Fruit fly (Drosophila melanogaster): ENCODE results near the gene Whamy.
A peak's percentile ranks its signal among the peaks of the same experiment; 100 is the strongest.

The Whamy gene

dm6 chr3R:9777941-9778360 lies 3.7 kb upstream of the Whamy start, which contains the start of gene RpS29 (continued):
- peak; percentile 99 for TF ChIP-seq Med (GFP tag)
- peak; percentile 99 for TF ChIP-seq Dp (GFP tag; optimal IDR thresholded peaks at IDR 0.05)
- peak; percentile 73 for TF ChIP-seq stwl (tag; optimal IDR thresholded peaks at IDR 0.05)
- TF ChIP-seq CG8281 (tag; optimal IDR thresholded peaks at IDR 0.05): peak; percentile 8
- no peak for TF ChIP-seq CG43689 (GFP tag; IDR thresholded peaks at IDR 0.05)
- 0 out of 2 replicates have a peak, but pooled peaks have one; percentile 50 for TF ChIP-seq Taf1 (GFP tag; IDR thresholded peaks at IDR 0.05)
- TF ChIP-seq Pdp1 (GFP tag; optimal IDR thresholded peaks at IDR 0.05): peak; percentile 82 to 89
- TF ChIP-seq CG11093 (GFP tag; IDR thresholded peaks at IDR 0.05): no peak
- TF ChIP-seq CG15073 (GFP tag; optimal IDR thresholded peaks at IDR 0.05): no peak
- TF ChIP-seq rib (GFP tag; IDR thresholded peaks at IDR 0.05): peak; percentile 52; the same call in 1 of the 2 replicates
- no peak for TF ChIP-seq abd-A (tag; optimal IDR thresholded peaks at IDR 0.05)
- TF ChIP-seq NFAT (GFP tag; IDR thresholded peaks at IDR 0.05): peak; percentile 94
- peak; percentile 95 for TF ChIP-seq CG11456 (GFP tag; IDR thresholded peaks at IDR 0.05)
- TF ChIP-seq CG9215 (GFP tag; IDR thresholded peaks at IDR 0.05): peak; percentile 58; the same call in 1 of the 2 replicates
- TF ChIP-seq pho (GFP tag; optimal IDR thresholded peaks at IDR 0.05): peak; percentile 89
- TF ChIP-seq ro (GFP tag; IDR thresholded peaks at IDR 0.05): peak; percentile 54; the same call in 1 of the 2 replicates
- peak; percentile 99 for TF ChIP-seq Ets65A (GFP tag)
- TF ChIP-seq CG12219 (GFP tag; optimal IDR thresholded peaks at IDR 0.05): peak; percentile 56
- TF ChIP-seq ERR (GFP tag; optimal IDR thresholded peaks at IDR 0.05): peak; percentile 85
- TF ChIP-seq Adf1 (GFP tag; IDR thresholded peaks at IDR 0.05): peak; percentile 74
- peak; percentile 92 for TF ChIP-seq gro (GFP tag; optimal IDR thresholded peaks at IDR 0.05)
- TF ChIP-seq CrebB (tag; optimal IDR thresholded peaks at IDR 0.05): peak; percentile 87
- TF ChIP-seq Awh (GFP tag; IDR thresholded peaks at IDR 0.05): no peak
- no peak for TF ChIP-seq Doc2 (GFP tag; IDR thresholded peaks at IDR 0.05)
- TF ChIP-seq Max (GFP tag; optimal IDR thresholded peaks at IDR 0.05): peak; percentile 76
- peak; percentile 58 for TF ChIP-seq CG15696 (tag; optimal IDR thresholded peaks at IDR 0.05)
- TF ChIP-seq CG17802 (tag; optimal IDR thresholded peaks at IDR 0.05): peak; percentile 53
- TF ChIP-seq fu2 (GFP tag; optimal IDR thresholded peaks at IDR 0.05): peak; percentile 84
- TF ChIP-seq sna (GFP tag; IDR thresholded peaks at IDR 0.05; ENCODE audit: partially characterized antibody): peak; percentile 90
- peak; percentile 52 for TF ChIP-seq CG4820 (GFP tag; optimal IDR thresholded peaks at IDR 0.05)
- peak; percentile 89 for TF ChIP-seq CG12769 (tag; optimal IDR thresholded peaks at IDR 0.05)
- peak; percentile 71 for TF ChIP-seq stc (GFP tag; IDR thresholded peaks at IDR 0.05)
- TF ChIP-seq lilli (GFP tag; optimal IDR thresholded peaks at IDR 0.05): peak; percentile 91
- peak; percentile 76 for TF ChIP-seq Ada2b (GFP tag; IDR thresholded peaks at IDR 0.05)
- peak; percentile 97 for TF ChIP-seq Opbp (GFP tag; IDR thresholded peaks at IDR 0.05; ENCODE audit: partially characterized antibody)
- TF ChIP-seq kay (GFP tag; optimal IDR thresholded peaks at IDR 0.05): peak; percentile 32
- peak; percentile 74 for TF ChIP-seq CG32772 (GFP tag; IDR thresholded peaks at IDR 0.05)
- TF ChIP-seq CG5180 (GFP tag; optimal IDR thresholded peaks at IDR 0.05): peak; percentile 24
- peak; percentile 90 for TF ChIP-seq Lhr (GFP tag; optimal IDR thresholded peaks at IDR 0.05)
- peak; percentile 53 for TF ChIP-seq Sry-β (GFP tag; optimal IDR thresholded peaks at IDR 0.05)
- TF ChIP-seq ems (GFP tag; optimal IDR thresholded peaks at IDR 0.05): peak; percentile 84
- TF ChIP-seq CG10565 (GFP tag; optimal IDR thresholded peaks at IDR 0.05): no peak
- no peak for TF ChIP-seq hth (optimal IDR thresholded peaks at IDR 0.05)
- peak; percentile 90 for TF ChIP-seq vvl (GFP tag; IDR thresholded peaks at IDR 0.05)
- no peak for TF ChIP-seq fru (optimal IDR thresholded peaks at IDR 0.05)
- peak; percentile 45 for TF ChIP-seq kah (GFP tag; optimal IDR thresholded peaks at IDR 0.05)
- peak; percentile 31; the same call in 1 of the 2 replicates for TF ChIP-seq Oaz (GFP tag; IDR thresholded peaks at IDR 0.05)
- TF ChIP-seq CG12104 (GFP tag; optimal IDR thresholded peaks at IDR 0.05): peak; percentile 68
- peak; percentile 68 for TF ChIP-seq CG11723 (GFP tag; optimal IDR thresholded peaks at IDR 0.05)
- TF ChIP-seq danr (GFP tag; IDR thresholded peaks at IDR 0.05): 0 out of 2 replicates have a peak, but pooled peaks have one; percentile 28
- peak; percentile 29 for TF ChIP-seq CG3065 (GFP tag; optimal IDR thresholded peaks at IDR 0.05)
- TF ChIP-seq sr (GFP tag; IDR thresholded peaks at IDR 0.05): peak; percentile 61; the same call in 2 of the 3 replicates

All from whole organism, embryonic.